Worm (Caenorhabditis elegans): ENCODE data around the gene lin-12.

Gene lin-12

DNA sequence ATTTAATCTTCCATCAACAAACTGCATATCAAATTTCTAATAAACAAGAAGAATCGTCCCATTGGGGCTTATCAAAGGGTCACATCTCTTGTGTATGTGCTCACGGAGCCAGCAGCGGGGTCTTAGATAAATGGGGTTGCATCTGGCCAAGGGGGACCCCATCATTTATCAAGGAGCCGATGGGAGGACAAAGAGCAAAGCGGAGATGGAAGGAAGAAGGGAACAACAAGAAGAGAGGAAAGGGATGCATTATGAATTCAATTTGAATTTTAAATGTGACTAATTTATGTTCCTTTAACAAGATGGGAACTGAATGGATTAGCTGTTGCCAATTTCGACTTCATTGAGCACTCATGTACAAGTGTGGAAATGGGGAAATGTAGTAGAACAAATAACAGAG lies 13.1 kb upstream of the lin-12 start:
- peak; percentile 50 for TF ChIP-seq lin-14 (GFP tag; optimal IDR thresholded peaks at IDR 0.05)
- no peak for TF ChIP-seq efl-1 (optimal IDR thresholded peaks at IDR 0.05)
- peak in 1 of 2 experiments; percentile 74 for TF ChIP-seq efl-1 (GFP tag; optimal IDR thresholded peaks at IDR 0.05 in 1 of 2)
- no peak for TF ChIP-seq fkh-4 (tag; optimal IDR thresholded peaks at IDR 0.05; ENCODE audit: borderline replicate concordance)
- TF ChIP-seq lsy-2 (tag; optimal IDR thresholded peaks at IDR 0.05): peak in 1 of 2 experiments; percentile 16
- peak; percentile 23 for TF ChIP-seq rnt-1 (tag; optimal IDR thresholded peaks at IDR 0.05)
- peak; percentile 21 for TF ChIP-seq lin-39 (tag; optimal IDR thresholded peaks at IDR 0.05)
- TF ChIP-seq nhr-71 (tag; optimal IDR thresholded peaks at IDR 0.05): peak; percentile 27
- TF ChIP-seq tbx-2 (tag; optimal IDR thresholded peaks at IDR 0.05): no peak
- no peak for TF ChIP-seq vab-15 (tag; optimal IDR thresholded peaks at IDR 0.05)
- peak; percentile 3 for TF ChIP-seq snu-23 (GFP tag; optimal IDR thresholded peaks at IDR 0.05)

DNA sequence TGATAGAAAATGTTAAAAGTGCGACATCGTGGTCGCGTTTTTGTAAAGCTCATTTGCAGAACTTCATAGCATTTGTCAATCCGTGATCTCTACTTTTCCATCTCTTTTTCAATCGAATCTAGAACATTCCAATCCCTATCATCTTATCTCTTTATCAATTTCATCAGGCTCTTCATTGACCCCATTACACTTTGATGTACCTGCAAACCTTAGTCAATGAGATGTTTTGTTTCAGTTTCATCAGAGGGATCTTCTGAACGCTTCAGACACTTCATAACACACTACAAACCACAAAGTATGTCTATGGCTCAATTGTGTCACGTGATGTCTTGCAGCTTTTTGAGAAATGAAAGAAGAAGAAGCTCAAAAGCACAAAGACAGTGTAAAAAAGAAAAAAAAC lies 11.8 kb upstream of the lin-12 start:
- TF ChIP-seq ceh-88 (GFP tag; IDR thresholded peaks at IDR 0.05): no peak
- no peak for TF ChIP-seq unc-62 (GFP tag; optimal IDR thresholded peaks at IDR 0.05)
- no peak for TF ChIP-seq zag-1 (tag; optimal IDR thresholded peaks at IDR 0.05)
- TF ChIP-seq lsy-2 (tag; optimal IDR thresholded peaks at IDR 0.05): peak in 1 of 2 experiments; percentile 18
- peak; percentile 24 for TF ChIP-seq snu-23 (GFP tag; optimal IDR thresholded peaks at IDR 0.05)
- peak; percentile 23 for TF ChIP-seq rnt-1 (tag; optimal IDR thresholded peaks at IDR 0.05)
- no peak for TF ChIP-seq nhr-11 (tag; optimal IDR thresholded peaks at IDR 0.05)
- TF ChIP-seq blmp-1 (tag; optimal IDR thresholded peaks at IDR 0.05): no peak
- TF ChIP-seq nhr-71 (tag; optimal IDR thresholded peaks at IDR 0.05): peak; percentile 62
- TF ChIP-seq tbx-2 (tag; optimal IDR thresholded peaks at IDR 0.05): no peak
- TF ChIP-seq lin-14 (GFP tag; optimal IDR thresholded peaks at IDR 0.05): peak; percentile 22
- no peak for TF ChIP-seq elt-2 (tag; optimal IDR thresholded peaks at IDR 0.05)

DNA sequence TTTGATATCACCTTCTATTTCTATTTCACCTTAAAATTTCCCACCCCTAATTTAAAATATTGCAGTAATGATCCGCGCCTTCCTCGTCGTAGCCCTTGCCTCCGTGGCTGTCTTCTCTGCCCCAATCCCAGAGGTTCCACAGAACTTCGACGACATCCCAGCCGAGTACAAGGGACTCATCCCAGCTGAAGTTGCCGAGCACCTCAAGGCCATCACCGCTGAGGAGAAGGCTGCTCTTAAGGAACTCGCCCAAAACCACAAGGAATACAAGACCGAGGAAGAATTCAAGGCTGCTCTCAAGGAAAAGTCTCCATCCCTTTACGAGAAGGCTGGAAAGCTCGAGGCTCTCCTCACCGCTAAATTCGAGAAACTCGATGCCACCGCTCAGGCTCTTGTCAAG lies 10.5 kb upstream of the lin-12 start, which contains the start of gene far-2:
TSS of gene far-2 (plus strand) at position 66 of the 400 bp plus-strand sequence.
- TF ChIP-seq nhr-71 (tag; optimal IDR thresholded peaks at IDR 0.05) (no peak), ceh-8 (GFP tag; optimal IDR thresholded peaks at IDR 0.05) (no peak), unc-30 (tag; optimal IDR thresholded peaks at IDR 0.05) (no peak), vab-15 (tag; optimal IDR thresholded peaks at IDR 0.05) (no peak), efl-3 (GFP tag; optimal IDR thresholded peaks at IDR 0.05) (no peak), ztf-11 (tag; optimal IDR thresholded peaks at IDR 0.05) (no peak), skn-1 (tag; optimal IDR thresholded peaks at IDR 0.05) (no peak), swsn-7 (tag; optimal IDR thresholded peaks at IDR 0.05) (no peak), ets-5 (GFP tag; IDR thresholded peaks at IDR 0.05) (no peak), fkh-10 (GFP tag; optimal IDR thresholded peaks at IDR 0.05) (no peak), unc-98 (GFP tag; IDR thresholded peaks at IDR 0.05) (no peak), mef-2 (tag; optimal IDR thresholded peaks at IDR 0.05) (no peak), C16A3.4 (tag; optimal IDR thresholded peaks at IDR 0.05) (no peak), ceh-88 (GFP tag; IDR thresholded peaks at IDR 0.05) (no peak), irx-1 (tag; optimal IDR thresholded peaks at IDR 0.05) (no peak), snu-23 (GFP tag; optimal IDR thresholded peaks at IDR 0.05) (no peak)

DNA sequence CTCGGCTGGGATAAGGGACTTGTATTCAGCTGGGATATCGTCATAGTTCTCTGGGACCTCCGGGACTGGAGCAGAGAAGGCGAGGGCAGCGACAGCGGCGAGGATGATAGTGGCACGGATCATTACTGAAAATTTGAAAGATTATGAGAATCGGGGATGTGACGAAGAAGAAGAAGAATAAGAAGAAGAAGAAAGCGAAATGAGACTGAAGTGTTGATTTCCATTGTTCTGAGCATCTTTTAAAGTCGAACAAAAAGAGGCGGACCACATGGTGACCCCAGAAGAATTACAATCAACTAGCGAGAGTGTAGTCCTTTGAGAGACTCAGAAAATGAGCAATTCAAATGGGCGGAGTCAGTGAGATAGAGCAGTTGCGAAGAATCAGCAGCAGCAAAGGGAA lies 9.8 kb upstream of the lin-12 start, which contains the start of gene far-1:
TSS of gene far-1 (minus strand) at position 125 of the 400 bp plus-strand sequence.
- no peak for TF ChIP-seq ztf-4 (tag; optimal IDR thresholded peaks at IDR 0.05)
- TF ChIP-seq zip-4 (GFP tag; optimal IDR thresholded peaks at IDR 0.05): no peak
- TF ChIP-seq lin-39 (tag; optimal IDR thresholded peaks at IDR 0.05): no peak
- TF ChIP-seq grh-1 (GFP tag; IDR thresholded peaks at IDR 0.05): no peak
- TF ChIP-seq pqm-1 (tag; optimal IDR thresholded peaks at IDR 0.05): no peak
- no peak for TF ChIP-seq nhr-47 (tag; optimal IDR thresholded peaks at IDR 0.05)
- TF ChIP-seq fos-1 (tag; optimal IDR thresholded peaks at IDR 0.05): no peak
- TF ChIP-seq unc-130 (tag; optimal IDR thresholded peaks at IDR 0.05): no peak
- no peak for TF ChIP-seq nhr-77 (tag; optimal IDR thresholded peaks at IDR 0.05)
- peak; percentile 13 for TF ChIP-seq swsn-7 (tag; optimal IDR thresholded peaks at IDR 0.05)
- peak; percentile 49 for TF ChIP-seq rnt-1 (tag; optimal IDR thresholded peaks at IDR 0.05)
- no peak for TF ChIP-seq unc-62 (GFP tag; optimal IDR thresholded peaks at IDR 0.05)
- no peak for TF ChIP-seq pax-3 (tag; optimal IDR thresholded peaks at IDR 0.05)
- no peak for TF ChIP-seq nhr-84 (tag; optimal IDR thresholded peaks at IDR 0.05)
- no peak for TF ChIP-seq ceh-8 (GFP tag; optimal IDR thresholded peaks at IDR 0.05)
- no peak for TF ChIP-seq sptf-1 (tag; optimal IDR thresholded peaks at IDR 0.05)
- no peak for TF ChIP-seq unc-98 (GFP tag; IDR thresholded peaks at IDR 0.05)
- no peak for TF ChIP-seq snpc-4 (tag; optimal IDR thresholded peaks at IDR 0.05)
- no peak for TF ChIP-seq ceh-88 (GFP tag; IDR thresholded peaks at IDR 0.05)
- TF ChIP-seq nhr-71 (tag; optimal IDR thresholded peaks at IDR 0.05): peak; percentile 60
- TF ChIP-seq sox-4 (tag; optimal IDR thresholded peaks at IDR 0.05): no peak
- TF ChIP-seq snu-23 (GFP tag; optimal IDR thresholded peaks at IDR 0.05): peak; percentile 39
- no peak for TF ChIP-seq lin-15B (tag; optimal IDR thresholded peaks at IDR 0.05)
- no peak for TF ChIP-seq alr-1 (tag; optimal IDR thresholded peaks at IDR 0.05; ENCODE audit: borderline replicate concordance)
- no peak for TF ChIP-seq ztf-11 (tag; optimal IDR thresholded peaks at IDR 0.05)
- TF ChIP-seq hlh-17 (GFP tag; optimal IDR thresholded peaks at IDR 0.05; ENCODE audit: borderline replicate concordance): no peak
- no peak for TF ChIP-seq fkh-10 (GFP tag; optimal IDR thresholded peaks at IDR 0.05)
- TF ChIP-seq skn-1 (tag; optimal IDR thresholded peaks at IDR 0.05): no peak
- no peak for TF ChIP-seq sup-37 (GFP tag; optimal IDR thresholded peaks at IDR 0.05)
